Fruit fly (Drosophila melanogaster) whole organism, embryonic: Measurements from ENCODE around the gene sdt.

Experiments used
- BtbVII ChIP-seq: fragments of 200-800 bp; sonication (Bioruptor generic); optimal IDR thresholded peaks from 3 replicates; lab custom pipeline; 2017; ENCODE audit warnings: missing biosample characterization, mild to moderate bottlenecking, missing genetic modification characterization
- CG10209 ChIP-seq: fragments of 200-800 bp; sonication (Bioruptor generic); optimal IDR thresholded peaks from 3 replicates; lab custom pipeline; 2017; ENCODE audit warnings: missing biosample characterization, mild to moderate bottlenecking, missing genetic modification characterization, missing genetic modification reagents
- CG10565 ChIP-seq: fragments of 200-800 bp; sonication (Bioruptor generic); optimal IDR thresholded peaks from 3 replicates; lab custom pipeline; 2016; ENCODE audit warnings: missing biosample characterization, mild to moderate bottlenecking, missing genetic modification characterization
- CG11093 ChIP-seq: fragments of 200-800 bp; sonication (Bioruptor generic); IDR thresholded peaks from 3 replicates; pipeline ENCODE4 v1.3.6; 2022; ENCODE audit warnings: missing biosample characterization, missing genetic modification characterization
- CG11696 ChIP-seq: fragments of 200-800 bp; sonication (Bioruptor generic); IDR thresholded peaks from 2 replicates; pipeline ENCODE4 v1.3.6; 2022; ENCODE audit warnings: missing biosample characterization, missing genetic modification characterization
- CG14710 ChIP-seq: fragments of 200-800 bp; sonication (Bioruptor generic); optimal IDR thresholded peaks from 3 replicates; lab custom pipeline; 2019; ENCODE audit warnings: missing biosample characterization, mild to moderate bottlenecking, missing genetic modification characterization, moderate library complexity
- CG17612 ChIP-seq: fragments of 200-800 bp; sonication (Bioruptor generic); IDR thresholded peaks from 2 replicates; pipeline ENCODE4 v1.3.6; 2022; ENCODE audit warnings: missing biosample characterization, missing genetic modification characterization
- CG2875 ChIP-seq: fragments of 200-800 bp; sonication (Bioruptor generic); optimal IDR thresholded peaks from 2 replicates; lab custom pipeline; 2017; ENCODE audit warnings: missing biosample characterization, mild to moderate bottlenecking, missing genetic modification characterization, missing genetic modification reagents
- CG32772 ChIP-seq: fragments of 200-800 bp; sonication (Bioruptor generic); IDR thresholded peaks from 2 replicates; pipeline ENCODE4 v1.3.6; 2022; ENCODE audit warnings: missing biosample characterization, missing genetic modification characterization
- CG33557 ChIP-seq: fragments of 200-800 bp; sonication (Bioruptor generic); optimal IDR thresholded peaks from 2 replicates; lab custom pipeline; 2019; ENCODE audit warnings: missing biosample characterization, mild to moderate bottlenecking, missing genetic modification characterization, moderate library complexity
- CG34376 ChIP-seq: fragments of 200-800 bp; sonication (Bioruptor generic); optimal IDR thresholded peaks from 2 replicates; lab custom pipeline; 2018; ENCODE audit warnings: missing biosample characterization, mild to moderate bottlenecking, missing genetic modification characterization
- CG3847 ChIP-seq: fragments of 200-800 bp; sonication (Bioruptor generic); IDR thresholded peaks from 2 replicates; pipeline ENCODE4 v1.3.6; 2022; ENCODE audit warnings: missing biosample characterization, missing genetic modification characterization
- CG43689 ChIP-seq: fragments of 200-800 bp; sonication (Bioruptor generic); IDR thresholded peaks from 2 replicates; pipeline ENCODE4 v1.3.6; 2022; ENCODE audit warnings: missing biosample characterization, missing genetic modification characterization
- CG4707 ChIP-seq: fragments of 200-800 bp; sonication (Bioruptor generic); optimal IDR thresholded peaks from 2 replicates; lab custom pipeline; 2018; ENCODE audit warnings: missing biosample characterization, mild to moderate bottlenecking, missing genetic modification characterization, moderate library complexity
- CG5180 ChIP-seq: fragments of 200-800 bp; sonication (Bioruptor generic); optimal IDR thresholded peaks from 3 replicates; lab custom pipeline; 2017; ENCODE audit warnings: missing biosample characterization, missing genetic modification characterization, mild to moderate bottlenecking, moderate library complexity, missing genetic modification reagents
- CG7745 ChIP-seq: fragments of 200-800 bp; sonication (Bioruptor generic); optimal IDR thresholded peaks from 2 replicates; lab custom pipeline; 2018; ENCODE audit warnings: missing biosample characterization, mild to moderate bottlenecking, missing genetic modification characterization, moderate library complexity
- CG7928 ChIP-seq: fragments of 200-800 bp; sonication (Bioruptor generic); optimal IDR thresholded peaks from 2 replicates; lab custom pipeline; 2017; ENCODE audit warnings: missing biosample characterization, mild to moderate bottlenecking, missing genetic modification characterization
- CG9437 ChIP-seq: fragments of 200-800 bp; sonication (Bioruptor generic); optimal IDR thresholded peaks from 2 replicates; lab custom pipeline; 2018; ENCODE audit warnings: missing biosample characterization, mild to moderate bottlenecking, missing genetic modification characterization
- Camta ChIP-seq: fragments of 200-800 bp; sonication (Bioruptor generic); optimal IDR thresholded peaks from 2 replicates; lab custom pipeline; 2016; ENCODE audit warnings: missing biosample characterization, missing genetic modification characterization
- CrebB ChIP-seq: fragments of 200-800 bp; sonication (Bioruptor generic); optimal IDR thresholded peaks from 3 replicates; lab custom pipeline; 2018; ENCODE audit warnings: missing biosample characterization, mild to moderate bottlenecking, missing genetic modification characterization
- Dfd ChIP-seq, 2 experiments: fragments of >200 bp; optimal IDR thresholded peaks; 2 replicates each; lab custom pipeline; 2017; ENCODE audit warnings: missing biosample characterization in 2 of 2, missing genetic modification characterization in 2 of 2
- Dll ChIP-seq: fragments of 200-800 bp; sonication (Bioruptor generic); IDR thresholded peaks from 4 replicates; pipeline ENCODE4 v1.3.6; 2022; ENCODE audit warnings: missing biosample characterization, missing genetic modification characterization; ENCODE audit not compliant: partially characterized antibody
- MBD-R2 ChIP-seq: fragments of 200-800 bp; sonication (Bioruptor generic); IDR thresholded peaks from 2 replicates; pipeline ENCODE4 v1.3.6; 2022; ENCODE audit warnings: missing biosample characterization, missing genetic modification characterization
- Meics ChIP-seq: fragments of 200-800 bp; sonication (Bioruptor generic); optimal IDR thresholded peaks from 2 replicates; lab custom pipeline; 2017; ENCODE audit warnings: missing biosample characterization, mild to moderate bottlenecking, missing genetic modification characterization
- Nf-YB ChIP-seq: fragments of 200-800 bp; sonication (Bioruptor generic); optimal IDR thresholded peaks from 3 replicates; lab custom pipeline; 2019; ENCODE audit warnings: missing biosample characterization, mild to moderate bottlenecking, missing genetic modification characterization, moderate library complexity
- Optix ChIP-seq: fragments of 200-800 bp; sonication (Bioruptor generic); IDR thresholded peaks from 3 replicates; pipeline ENCODE4 v1.3.6; 2022; ENCODE audit warnings: missing biosample characterization, missing genetic modification characterization
- PHDP ChIP-seq: fragments of 200-800 bp; sonication (Bioruptor generic); optimal IDR thresholded peaks from 3 replicates; lab custom pipeline; 2018; ENCODE audit warnings: missing biosample characterization, mild to moderate bottlenecking, missing genetic modification characterization, moderate library complexity
- Scr ChIP-seq: fragments of 200-800 bp; sonication (Bioruptor generic); IDR thresholded peaks from 2 replicates; pipeline ENCODE4 v1.3.6; 2022; ENCODE audit warnings: missing biosample characterization, missing genetic modification characterization; ENCODE audit not compliant: partially characterized antibody
- Side ChIP-seq: fragments of 200-800 bp; sonication (Bioruptor generic); optimal IDR thresholded peaks from 2 replicates; lab custom pipeline; 2016; ENCODE audit warnings: missing biosample characterization, missing genetic modification characterization
- aop ChIP-seq: fragments of 200-800 bp; sonication (Bioruptor generic); IDR thresholded peaks from 2 replicates; pipeline ENCODE4 v1.3.6; 2022; ENCODE audit warnings: missing biosample characterization, missing genetic modification characterization
- az2 ChIP-seq: fragments of 200-800 bp; sonication (Bioruptor generic); optimal IDR thresholded peaks from 3 replicates; lab custom pipeline; 2016; ENCODE audit warnings: missing biosample characterization, missing genetic modification characterization
- btn ChIP-seq: fragments of 200-800 bp; sonication (Bioruptor generic); optimal IDR thresholded peaks from 2 replicates; lab custom pipeline; 2016; ENCODE audit warnings: missing biosample characterization, missing genetic modification characterization
- cg ChIP-seq: fragments of 200-800 bp; sonication (Bioruptor generic); optimal IDR thresholded peaks from 3 replicates; lab custom pipeline; 2019; ENCODE audit warnings: missing biosample characterization, mild to moderate bottlenecking, missing genetic modification characterization, moderate library complexity
- chn ChIP-seq: fragments of 200-800 bp; sonication (Bioruptor generic); optimal IDR thresholded peaks from 2 replicates; lab custom pipeline; 2016; ENCODE audit warnings: missing biosample characterization, missing genetic modification characterization
- ci ChIP-seq: fragments of 200-800 bp; sonication (Bioruptor generic); IDR thresholded peaks from 3 replicates; pipeline ENCODE4 v1.3.6; 2022; ENCODE audit warnings: missing biosample characterization, missing genetic modification characterization
- disco-r ChIP-seq: fragments of 200-800 bp; sonication (Bioruptor generic); optimal IDR thresholded peaks from 2 replicates; lab custom pipeline; 2016; ENCODE audit warnings: missing biosample characterization, missing genetic modification characterization
- en ChIP-seq: fragments of 200-800 bp; sonication (Bioruptor generic); optimal IDR thresholded peaks from 2 replicates; lab custom pipeline; 2016; ENCODE audit warnings: missing biosample characterization, missing genetic modification characterization
- gem ChIP-seq: fragments of 200-800 bp; sonication (Bioruptor generic); optimal IDR thresholded peaks from 2 replicates; lab custom pipeline; 2019; ENCODE audit warnings: missing biosample characterization, mild to moderate bottlenecking, missing genetic modification characterization, moderate library complexity
- lab ChIP-seq: fragments of 200-800 bp; sonication (Bioruptor generic); optimal IDR thresholded peaks from 3 replicates; lab custom pipeline; 2017; ENCODE audit warnings: missing biosample characterization, missing genetic modification characterization, mild to moderate bottlenecking, moderate library complexity, missing genetic modification reagents
- lbe ChIP-seq: fragments of 200-800 bp; sonication (Bioruptor generic); optimal IDR thresholded peaks from 2 replicates; lab custom pipeline; 2016; ENCODE audit warnings: missing biosample characterization, mild to moderate bottlenecking, missing genetic modification characterization
- mam ChIP-seq: fragments of 200-800 bp; sonication (Bioruptor generic); optimal IDR thresholded peaks from 3 replicates; lab custom pipeline; 2016; ENCODE audit warnings: missing biosample characterization, missing genetic modification characterization
- nom ChIP-seq: fragments of 200-800 bp; sonication (Bioruptor generic); optimal IDR thresholded peaks from 2 replicates; lab custom pipeline; 2017; ENCODE audit warnings: missing biosample characterization, missing genetic modification characterization, mild to moderate bottlenecking, moderate library complexity, missing genetic modification reagents
- oc ChIP-seq: fragments of 200-800 bp; sonication (Bioruptor generic); optimal IDR thresholded peaks from 2 replicates; lab custom pipeline; 2018; ENCODE audit warnings: missing biosample characterization, mild to moderate bottlenecking, missing genetic modification characterization, moderate library complexity
- peb ChIP-seq: fragments of 200-800 bp; sonication (Bioruptor generic); IDR thresholded peaks from 2 replicates; pipeline ENCODE4 v1.3.6; 2022; ENCODE audit warnings: missing biosample characterization, missing genetic modification characterization
- pho ChIP-seq: fragments of 200-800 bp; sonication (Bioruptor generic); optimal IDR thresholded peaks from 2 replicates; lab custom pipeline; 2016; ENCODE audit warnings: missing biosample characterization, missing genetic modification characterization
- pita ChIP-seq: fragments of 200-800 bp; sonication (Bioruptor generic); optimal IDR thresholded peaks from 2 replicates; lab custom pipeline; 2017; ENCODE audit warnings: missing biosample characterization, mild to moderate bottlenecking, missing genetic modification characterization
- shn ChIP-seq: fragments of 200-800 bp; sonication (Bioruptor generic); optimal IDR thresholded peaks from 3 replicates; lab custom pipeline; 2016; ENCODE audit warnings: missing biosample characterization, missing genetic modification characterization
- stwl ChIP-seq: fragments of 200-800 bp; sonication (Bioruptor generic); optimal IDR thresholded peaks from 3 replicates; lab custom pipeline; 2018; ENCODE audit warnings: missing biosample characterization, mild to moderate bottlenecking, missing genetic modification characterization, moderate library complexity
- tin ChIP-seq: fragments of 200-800 bp; sonication (Bioruptor generic); optimal IDR thresholded peaks from 3 replicates; lab custom pipeline; 2016; ENCODE audit warnings: missing biosample characterization, missing genetic modification characterization
- trh ChIP-seq: fragments of 200-800 bp; sonication (Bioruptor generic); optimal IDR thresholded peaks from 2 replicates; lab custom pipeline; 2016; ENCODE audit warnings: missing biosample characterization, missing genetic modification characterization

Gene sdt

DNA sequence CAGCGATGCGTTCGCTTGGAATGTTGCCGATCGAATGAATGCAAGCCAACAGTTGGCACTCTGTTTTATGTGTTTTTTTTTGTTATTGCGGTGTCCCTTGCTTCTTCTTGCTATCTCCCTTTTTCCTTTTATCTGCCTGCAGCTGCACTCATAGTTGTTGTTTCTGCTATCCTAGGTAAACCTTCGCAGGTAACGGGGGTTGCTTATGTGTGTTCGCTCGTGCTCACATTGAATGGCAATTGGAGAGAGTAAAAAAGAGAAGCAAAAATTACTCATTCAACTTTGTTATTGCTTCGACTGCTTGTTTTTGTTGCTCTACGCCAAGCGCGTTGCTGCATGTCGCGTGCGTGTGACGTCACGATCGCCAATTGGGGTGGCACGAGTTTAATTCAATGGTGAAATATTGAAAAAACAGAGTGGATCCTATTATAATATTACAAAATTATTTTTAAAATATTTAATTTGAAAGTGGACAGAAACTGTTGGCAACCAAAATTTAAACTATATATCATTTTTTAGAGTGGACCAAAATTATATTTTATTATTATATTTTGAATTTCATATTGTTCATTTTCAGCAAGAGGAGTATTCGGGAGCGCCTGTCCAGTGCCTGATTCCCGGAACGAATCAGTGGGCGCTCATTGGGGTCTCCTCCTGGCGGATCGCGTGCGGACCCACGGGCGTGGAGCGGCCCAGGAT, 93.2 kb downstream of the sdt start, which contains the start of gene Corp (continued):
- TF ChIP-seq CG3847 (GFP tag; lab: Robert Waterston, UW), result no peak
- no peak for TF ChIP-seq CG17612 (GFP tag; lab: Robert Waterston, UW)
- peak; percentile 48 for TF ChIP-seq lab
- TF ChIP-seq CG43689 (GFP tag; lab: Robert Waterston, UW), result no peak
- no peak for TF ChIP-seq BtbVII (GFP tag; lab: Kevin White, UChicago)
- TF ChIP-seq nom, result peak; percentile 67
- TF ChIP-seq chn, result no peak
- no peak for TF ChIP-seq CG11696 (GFP tag; lab: Robert Waterston, UW)
- no peak for TF ChIP-seq peb
- TF ChIP-seq CG10565 (GFP tag; lab: Kevin White, UChicago), result no peak
- no peak for TF ChIP-seq CG7928 (GFP tag; lab: Kevin White, UChicago)
- no peak for TF ChIP-seq Side (GFP tag; lab: Kevin White, UChicago)
- no peak for TF ChIP-seq aop (GFP tag; lab: Robert Waterston, UW)
- TF ChIP-seq Dll, result 0 out of 4 replicates have a peak, but pooled peaks have one; percentile 35
- peak; percentile 64; the same call in 1 of the 3 replicates for TF ChIP-seq ci
- TF ChIP-seq Meics (GFP tag; lab: Kevin White, UChicago), result peak; percentile 26
- TF ChIP-seq CG7745 (tag; lab: Kevin White, UChicago), result no peak
- no peak for TF ChIP-seq Optix (GFP tag; lab: Robert Waterston, UW)
- no peak for TF ChIP-seq CG11093
- TF ChIP-seq CG2875 (GFP tag; lab: Kevin White, UChicago), result no peak
- no peak for TF ChIP-seq oc
- no peak for TF ChIP-seq CG34376 (GFP tag; lab: Kevin White, UChicago)
- no peak for TF ChIP-seq Nf-YB (GFP tag; lab: Kevin White, UChicago)
- TF ChIP-seq PHDP (tag; lab: Kevin White, UChicago), result peak; percentile 47
- TF ChIP-seq pita (GFP tag; lab: Kevin White, UChicago), result no peak
- TF ChIP-seq CG9437 (GFP tag; lab: Kevin White, UChicago), result peak; percentile 33
- TF ChIP-seq pho (GFP tag; lab: Kevin White, UChicago), result no peak
- TF ChIP-seq trh (GFP tag; lab: Kevin White, UChicago), result no peak
- TF ChIP-seq disco-r (GFP tag; lab: Kevin White, UChicago), result no peak
- TF ChIP-seq btn (GFP tag; lab: Kevin White, UChicago), result no peak
- no peak for TF ChIP-seq CG32772
- no peak for TF ChIP-seq CG33557 (GFP tag; lab: Kevin White, UChicago)
- no peak for TF ChIP-seq CrebB (tag; lab: Kevin White, UChicago)
- no peak for TF ChIP-seq CG14710 (tag; lab: Kevin White, UChicago)
- no peak for TF ChIP-seq cg (GFP tag; lab: Kevin White, UChicago)
- TF ChIP-seq en (GFP tag; lab: Kevin White, UChicago), result no peak
- no peak for TF ChIP-seq shn (GFP tag; lab: Kevin White, UChicago)
- no peak for TF ChIP-seq Scr (GFP tag; lab: Robert Waterston, UW)
- no peak for TF ChIP-seq Dfd (GFP tag; optimal IDR thresholded peaks at IDR 0.05; lab: Kevin White, UChicago)
- no peak for TF ChIP-seq lbe
- no peak for TF ChIP-seq tin
- no peak for TF ChIP-seq az2 (GFP tag; lab: Kevin White, UChicago)
- 0 out of 2 replicates have a peak, but pooled peaks have one; percentile 7 for TF ChIP-seq MBD-R2
- no peak for TF ChIP-seq Camta
- no peak for TF ChIP-seq mam (GFP tag; lab: Kevin White, UChicago)
- TF ChIP-seq stwl (tag; lab: Kevin White, UChicago), result peak; percentile 10
- no peak for TF ChIP-seq CG5180
- peak; percentile 13 for TF ChIP-seq CG10209
- TF ChIP-seq CG4707, result no peak
- peak; percentile 65 for TF ChIP-seq gem (tag; lab: Kevin White, UChicago)
